Fruit fly (Drosophila melanogaster) S2 (cell line): ENCODE results near the gene upd3.

Experiments used
- CG8478 ChIP-seq: fragments of >200 bp; optimal IDR thresholded peaks from 2 replicates; lab custom pipeline; 2018
- CTCF ChIP-seq, 2 experiments: fragments of >200 bp; optimal IDR thresholded peaks; 2 replicates each; lab custom pipeline; 2018

DNA sequence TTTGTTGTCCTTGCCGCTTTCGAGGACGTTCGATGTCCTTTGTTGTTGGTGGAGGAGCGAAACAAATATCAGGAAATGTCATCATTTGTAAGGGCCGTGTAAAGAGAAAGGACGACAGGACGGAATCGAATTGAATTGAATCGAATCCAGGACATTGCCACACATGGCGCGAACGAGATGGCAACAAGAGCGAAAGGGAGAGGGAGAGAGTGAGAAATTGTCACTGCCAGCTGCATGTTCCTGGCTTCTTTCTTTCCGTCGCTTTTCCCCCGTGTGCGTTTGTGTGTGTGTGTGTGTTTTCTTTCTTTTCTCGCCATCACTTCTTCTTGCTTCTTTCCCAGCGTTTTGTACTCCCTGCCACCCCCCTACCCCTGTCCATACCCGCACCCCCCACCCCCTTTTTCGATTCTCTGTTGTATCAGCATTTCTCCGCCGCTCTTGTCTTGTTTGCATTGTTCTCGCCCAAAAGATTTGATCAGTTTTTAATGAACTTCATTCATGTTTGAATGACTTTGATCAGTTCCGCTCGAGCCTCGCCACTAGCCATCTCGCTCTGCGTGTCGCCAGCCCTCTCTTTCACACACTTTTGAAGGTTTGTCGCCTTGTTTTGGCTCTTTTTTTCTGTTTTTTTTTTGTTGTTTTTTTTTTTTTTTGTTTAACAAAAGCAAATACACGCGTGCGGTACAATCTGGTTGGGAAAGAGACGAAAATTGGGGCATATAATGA lies 21.0 kb downstream of the upd3 start:
- TF ChIP-seq CTCF (optimal IDR thresholded peaks at IDR 0.05; lab: Kevin White, UChicago) (no peak), CG8478 (lab: Kevin White, UChicago) (no peak)
